Worm (Caenorhabditis elegans): ENCODE results near the gene scl-21.

The scl-21 gene

DNA sequence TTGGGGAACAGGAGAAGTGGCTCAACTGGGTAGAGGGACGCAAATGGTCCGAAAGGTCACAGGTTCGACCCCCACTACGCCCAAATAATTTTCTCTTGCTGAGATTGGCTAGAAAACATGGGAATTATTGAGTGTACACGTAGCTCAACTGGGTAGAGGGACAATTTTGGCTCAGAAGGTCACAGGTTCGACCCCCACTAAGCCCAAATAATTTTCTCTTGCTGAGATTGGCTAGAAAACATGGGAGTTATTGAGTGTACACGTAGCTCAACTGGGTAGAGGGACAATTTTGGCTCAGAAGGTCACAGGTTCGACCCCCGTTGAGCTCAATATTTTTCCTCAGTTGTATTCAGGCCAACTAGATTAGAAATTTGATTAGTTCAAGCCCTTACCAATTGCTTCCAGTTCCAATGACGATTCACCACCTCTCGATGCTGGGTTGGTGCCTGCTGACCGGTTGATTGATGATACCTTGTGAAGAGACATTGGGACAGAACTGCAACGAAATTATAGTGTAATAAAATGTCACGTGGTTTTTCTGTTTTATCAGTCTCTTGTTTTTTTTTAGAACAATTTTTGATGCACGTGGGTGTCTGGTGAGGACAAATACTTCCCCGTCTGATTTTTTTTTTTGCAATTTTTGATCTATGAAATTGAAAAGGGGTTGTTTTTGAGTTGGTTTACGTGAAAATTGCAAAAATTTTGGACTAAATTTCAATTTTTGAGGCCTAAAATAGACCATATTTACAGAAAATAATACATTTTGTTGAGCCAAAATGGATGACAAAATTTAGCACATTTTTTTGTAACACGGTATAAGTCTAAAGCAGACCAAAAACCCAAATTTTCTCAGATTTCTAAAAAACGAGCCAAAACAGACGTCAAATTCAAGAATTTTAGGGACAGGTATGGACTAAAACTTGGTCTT lies 26.1 kb upstream of the scl-21 start (continued):
- peak; percentile 65 for TF ChIP-seq dmd-6 (GFP tag; IDR thresholded peaks at IDR 0.05)
- TF ChIP-seq aly-2 (tag; optimal IDR thresholded peaks at IDR 0.05) = no peak
- TF ChIP-seq saeg-2 (GFP tag; IDR thresholded peaks at IDR 0.05) = peak; percentile 41; the same call in 1 of the 2 replicates
- peak in 1 of 2 experiments; percentile 57 for TF ChIP-seq hif-1 (tag; optimal IDR thresholded peaks at IDR 0.05)
- peak; percentile 77 for TF ChIP-seq T26A8.4 (GFP tag; IDR thresholded peaks at IDR 0.05)
- 0 out of 2 replicates have a peak, but pooled peaks have one; percentile 56 for TF ChIP-seq zfp-3 (GFP tag; conservative IDR thresholded peaks at IDR 0.05)
- TF ChIP-seq daf-16 (GFP tag; optimal IDR thresholded peaks at IDR 0.05) = no peak
- TF ChIP-seq daf-16 (tag; optimal IDR thresholded peaks at IDR 0.05) = peak; percentile 23
- no peak for TF ChIP-seq nhr-76 (tag; optimal IDR thresholded peaks at IDR 0.05)
- TF ChIP-seq mep-1 (tag; optimal IDR thresholded peaks at IDR 0.05) = no peak
- peak; percentile 81 for TF ChIP-seq egl-43 (GFP tag; IDR thresholded peaks at IDR 0.05)
- no peak for TF ChIP-seq mxl-3 (GFP tag; optimal IDR thresholded peaks at IDR 0.05)
- no peak for TF ChIP-seq nhr-6 (tag; optimal IDR thresholded peaks at IDR 0.05)
- no peak for TF ChIP-seq skn-1 (tag; optimal IDR thresholded peaks at IDR 0.05)
- TF ChIP-seq lin-39 (tag; optimal IDR thresholded peaks at IDR 0.05) = no peak
- 0 out of 2 replicates have a peak, but pooled peaks have one; percentile 4 for TF ChIP-seq vab-7 (GFP tag; IDR thresholded peaks at IDR 0.05)
- no peak for TF ChIP-seq F49E8.2 (tag; optimal IDR thresholded peaks at IDR 0.05; ENCODE audit: borderline replicate concordance)
- TF ChIP-seq cey-2 (tag; optimal IDR thresholded peaks at IDR 0.05; ENCODE audit: borderline replicate concordance, insufficient read depth) = no peak
- no peak for TF ChIP-seq spr-3 (GFP tag; optimal IDR thresholded peaks at IDR 0.05)
- TF ChIP-seq nhr-41 (GFP tag; IDR thresholded peaks at IDR 0.05) = no peak
- TF ChIP-seq hlh-11 (tag; optimal IDR thresholded peaks at IDR 0.05) = peak; percentile 43
- no peak for TF ChIP-seq nhr-11 (tag; optimal IDR thresholded peaks at IDR 0.05)
- TF ChIP-seq R02D3.7 (tag; optimal IDR thresholded peaks at IDR 0.05) = no peak
- peak; percentile 70 for TF ChIP-seq ceh-20 (GFP tag; IDR thresholded peaks at IDR 0.05)
- no peak for TF ChIP-seq gei-8 (GFP tag; optimal IDR thresholded peaks at IDR 0.05)
- TF ChIP-seq mdt-29 (GFP tag; IDR thresholded peaks at IDR 0.05) = 0 out of 2 replicates have a peak, but pooled peaks have one; percentile 35
- 0 out of 2 replicates have a peak, but pooled peaks have one; percentile 34 for TF ChIP-seq Y48G9A.11 (GFP tag; IDR thresholded peaks at IDR 0.05)
- no peak for TF ChIP-seq dmd-8 (GFP tag; IDR thresholded peaks at IDR 0.05)
- 0 out of 2 replicates have a peak, but pooled peaks have one; percentile 40 for TF ChIP-seq lim-7 (GFP tag; IDR thresholded peaks at IDR 0.05)
- TF ChIP-seq php-3 (GFP tag; IDR thresholded peaks at IDR 0.05) = peak; percentile 39; the same call in 1 of the 2 replicates
- TF ChIP-seq tag-97 (GFP tag; IDR thresholded peaks at IDR 0.05) = no peak
- peak; percentile 42 for TF ChIP-seq spr-1 (tag; optimal IDR thresholded peaks at IDR 0.05)
- TF ChIP-seq lsy-2 (tag; optimal IDR thresholded peaks at IDR 0.05) = peak in 1 of 2 experiments; percentile 32
- TF ChIP-seq nhr-28 (tag; optimal IDR thresholded peaks at IDR 0.05) = peak; percentile 37
- TF ChIP-seq hlh-30 (tag; optimal IDR thresholded peaks at IDR 0.05; ENCODE audit: insufficient read depth) = peak; percentile 87
- TF ChIP-seq daf-12 (tag; optimal IDR thresholded peaks at IDR 0.05) = no peak
- TF ChIP-seq mxl-2 (GFP tag; conservative IDR thresholded peaks at IDR 0.05) = no peak

- TF ChIP-seq ama-1 (optimal IDR thresholded peaks at IDR 0.05) (peak; percentile 3), lsy-2 (tag; optimal IDR thresholded peaks at IDR 0.05) (peak in 1 of 2 experiments; percentile 7), daf-19 (GFP tag; conservative IDR thresholded peaks at IDR 0.05) (no peak), aha-1 (tag) (peak; percentile 97), gei-8 (GFP tag; optimal IDR thresholded peaks at IDR 0.05) (no peak), mdt-29 (GFP tag; IDR thresholded peaks at IDR 0.05) (no peak), Y75B8A.6 (GFP tag; IDR thresholded peaks at IDR 0.05) (no peak), ceh-28 (tag; optimal IDR thresholded peaks at IDR 0.05) (no peak), mep-1 (tag; optimal IDR thresholded peaks at IDR 0.05) (peak; percentile 4)
Measured at ce11 chrV:19520597-19521322, 25.3 kb upstream of the scl-21 start.
